Worm (Caenorhabditis elegans): ENCODE results near the gene B0035.21.

DNA sequence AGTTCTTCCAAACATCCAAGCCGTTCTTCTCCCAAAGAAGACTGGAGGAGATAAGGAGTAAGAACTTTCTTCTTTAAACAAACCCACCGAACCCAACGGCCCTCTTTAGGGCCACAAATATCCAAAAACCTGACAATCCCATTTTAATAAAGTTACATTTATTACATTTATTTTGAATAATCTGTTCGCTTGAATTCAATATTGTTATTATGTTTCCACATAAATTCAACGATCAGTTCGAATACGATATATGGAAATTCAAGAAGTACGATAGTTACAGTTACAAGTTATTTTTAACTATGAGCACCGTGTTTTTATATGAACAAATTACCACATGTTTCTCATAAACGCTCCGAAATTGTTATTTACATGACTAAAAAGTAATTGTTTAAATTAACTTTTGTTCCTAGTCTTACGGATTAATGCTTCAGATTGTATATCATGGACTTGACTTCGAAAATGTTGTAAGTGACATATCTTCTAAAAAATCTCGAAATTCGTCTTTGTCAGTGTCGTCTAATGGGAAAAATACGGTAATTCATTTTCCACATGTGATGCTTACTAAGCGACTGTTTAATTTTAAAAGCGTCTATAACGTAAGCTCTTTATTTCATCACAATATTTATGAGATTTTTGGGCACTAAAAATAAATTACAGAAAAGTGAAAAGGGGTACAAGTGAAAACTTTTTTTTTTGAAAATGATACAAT lies 13.8 kb downstream of the B0035.21 start:
- TF ChIP-seq hmbx-1 (tag; optimal IDR thresholded peaks at IDR 0.05) (no peak), scrt-1 (GFP tag; IDR thresholded peaks at IDR 0.05) (no peak), sea-1 (GFP tag; conservative IDR thresholded peaks at IDR 0.05) (0 out of 2 replicates have a peak, but pooled peaks have one; percentile 18), hnd-1 (tag; optimal IDR thresholded peaks at IDR 0.05) (no peak), tbx-37 (GFP tag; conservative IDR thresholded peaks at IDR 0.05) (no peak), pes-1 (GFP tag; IDR thresholded peaks at IDR 0.05) (no peak), ama-1 (optimal IDR thresholded peaks at IDR 0.05) (no peak), flt-1 (GFP tag; IDR thresholded peaks at IDR 0.05) (no peak), tra-4 (tag; optimal IDR thresholded peaks at IDR 0.05) (no peak), B0310.2 (tag; optimal IDR thresholded peaks at IDR 0.05) (no peak), F13C5.2 (tag; optimal IDR thresholded peaks at IDR 0.05) (no peak)

All from whole organism, early embryonic.